Fruit fly (Drosophila melanogaster) whole organism, prepupa: ENCODE measurements around the gene CG31875.

ENCODE experiments used
- Blimp-1 ChIP-seq: fragments of 200-800 bp; sonication (Bioruptor generic); optimal IDR thresholded peaks from 3 replicates; lab custom pipeline; 2017; ENCODE audit warnings: missing biosample characterization, missing genetic modification characterization, mild to moderate bottlenecking, moderate library complexity, missing genetic modification reagents
- CG10631 ChIP-seq: fragments of 200-800 bp; sonication (Bioruptor generic); optimal IDR thresholded peaks from 2 replicates; lab custom pipeline; 2016; ENCODE audit warnings: missing biosample characterization, missing genetic modification characterization
- CG10669 ChIP-seq: fragments of 200-800 bp; sonication (Bioruptor generic); optimal IDR thresholded peaks from 3 replicates; lab custom pipeline; 2018; ENCODE audit warnings: missing biosample characterization, mild to moderate bottlenecking, missing genetic modification characterization, moderate library complexity
- CG11294 ChIP-seq: fragments of 200-800 bp; sonication (Bioruptor generic); IDR thresholded peaks from 2 replicates; pipeline ENCODE4 v1.3.6; 2022; ENCODE audit warnings: missing biosample characterization, missing genetic modification characterization
- CG1621 ChIP-seq: fragments of 200-800 bp; sonication (Bioruptor generic); optimal IDR thresholded peaks from 3 replicates; lab custom pipeline; 2018; ENCODE audit warnings: missing biosample characterization, mild to moderate bottlenecking, missing genetic modification characterization
- CG3032 ChIP-seq: fragments of 200-800 bp; optimal IDR thresholded peaks from 2 replicates; lab custom pipeline; 2019; ENCODE audit warnings: missing biosample characterization, mild to moderate bottlenecking, missing genetic modification characterization, moderate library complexity
- CG31627 ChIP-seq: fragments of 200-800 bp; sonication (Bioruptor generic); optimal IDR thresholded peaks from 3 replicates; lab custom pipeline; 2016; ENCODE audit warnings: missing biosample characterization, missing genetic modification characterization
- CG34406 ChIP-seq: fragments of 200-800 bp; sonication (Bioruptor generic); optimal IDR thresholded peaks from 3 replicates; lab custom pipeline; 2016; ENCODE audit warnings: missing biosample characterization, missing genetic modification characterization
- CG6792 ChIP-seq: fragments of 200-800 bp; sonication (Bioruptor generic); optimal IDR thresholded peaks from 3 replicates; lab custom pipeline; 2016; ENCODE audit warnings: missing biosample characterization, missing genetic modification characterization
- CG6854 ChIP-seq: fragments of 200-800 bp; sonication (Bioruptor generic); optimal IDR thresholded peaks from 2 replicates; lab custom pipeline; 2017; ENCODE audit warnings: missing biosample characterization, mild to moderate bottlenecking, missing genetic modification characterization
- CG8319 ChIP-seq: fragments of 200-800 bp; sonication (Bioruptor generic); optimal IDR thresholded peaks from 3 replicates; lab custom pipeline; 2016; ENCODE audit warnings: missing biosample characterization, missing genetic modification characterization
- CG9139 ChIP-seq: fragments of 200-800 bp; sonication (Bioruptor generic); optimal IDR thresholded peaks from 3 replicates; lab custom pipeline; 2017; ENCODE audit warnings: missing biosample characterization, mild to moderate bottlenecking, missing genetic modification characterization
- Eip78C ChIP-seq: fragments of 200-800 bp; sonication (Bioruptor generic); peaks from one replicate; lab custom pipeline; 2016; ENCODE audit warnings: missing biosample characterization, missing genetic modification characterization
- Ets21C ChIP-seq: fragments of 200-800 bp; sonication (Bioruptor generic); optimal IDR thresholded peaks from 3 replicates; lab custom pipeline; 2016; ENCODE audit warnings: missing biosample characterization, missing genetic modification characterization
- Ets96B ChIP-seq: fragments of 200-800 bp; optimal IDR thresholded peaks from 2 replicates; lab custom pipeline; 2019; ENCODE audit warnings: missing biosample characterization, mild to moderate bottlenecking, missing genetic modification characterization, moderate library complexity
- Gug ChIP-seq: fragments of 200-800 bp; sonication (Bioruptor generic); IDR thresholded peaks from 2 replicates; pipeline ENCODE4 v1.3.6; 2022; ENCODE audit warnings: missing biosample characterization, missing genetic modification characterization
- Hr38 ChIP-seq: sonication (Bioruptor generic); optimal IDR thresholded peaks from 2 replicates; lab custom pipeline; 2016; ENCODE audit warnings: missing biosample characterization, missing genetic modification characterization
- Hr4 ChIP-seq: fragments of 200-800 bp; sonication (Bioruptor generic); optimal IDR thresholded peaks from 3 replicates; lab custom pipeline; 2016; ENCODE audit warnings: missing biosample characterization, missing genetic modification characterization
- Smox ChIP-seq: fragments of 200-800 bp; sonication (Bioruptor generic); optimal IDR thresholded peaks from 3 replicates; lab custom pipeline; 2016; ENCODE audit warnings: missing biosample characterization, missing genetic modification characterization
- Sox102F ChIP-seq: fragments of 200-800 bp; sonication (Bioruptor generic); optimal IDR thresholded peaks from 2 replicates; lab custom pipeline; 2016; ENCODE audit warnings: missing biosample characterization, mild to moderate bottlenecking, missing genetic modification characterization
- Sox14 ChIP-seq: fragments of 200-800 bp; sonication (Bioruptor generic); optimal IDR thresholded peaks from 3 replicates; lab custom pipeline; 2016; ENCODE audit warnings: missing biosample characterization, missing genetic modification characterization
- achi ChIP-seq: fragments of 200-800 bp; sonication (Bioruptor generic); optimal IDR thresholded peaks from 3 replicates; lab custom pipeline; 2016; ENCODE audit warnings: missing biosample characterization, missing genetic modification characterization
- acj6 ChIP-seq: fragments of 200-800 bp; sonication (Bioruptor generic); optimal IDR thresholded peaks from 3 replicates; lab custom pipeline; 2016; ENCODE audit warnings: missing biosample characterization, missing genetic modification characterization
- dac ChIP-seq: fragments of 200-800 bp; sonication (Bioruptor generic); optimal IDR thresholded peaks from 2 replicates; lab custom pipeline; 2017; ENCODE audit warnings: missing biosample characterization, mild to moderate bottlenecking, missing genetic modification characterization
- eg ChIP-seq: fragments of 200-800 bp; sonication (Bioruptor generic); IDR thresholded peaks from 3 replicates; pipeline ENCODE4 v1.3.6; 2022; ENCODE audit warnings: missing biosample characterization, missing genetic modification characterization
- esn ChIP-seq: fragments of 200-800 bp; sonication (Bioruptor generic); optimal IDR thresholded peaks from 2 replicates; lab custom pipeline; 2016; ENCODE audit warnings: missing biosample characterization, mild to moderate bottlenecking, missing genetic modification characterization, moderate library complexity
- fd59A ChIP-seq: fragments of 200-800 bp; sonication (Bioruptor generic); optimal IDR thresholded peaks from 2 replicates; lab custom pipeline; 2017; ENCODE audit warnings: missing biosample characterization, mild to moderate bottlenecking, missing genetic modification characterization, missing genetic modification reagents
- fkh ChIP-seq: fragments of 200-800 bp; sonication (Bioruptor generic); optimal IDR thresholded peaks from 3 replicates; lab custom pipeline; 2017; ENCODE audit warnings: missing biosample characterization, mild to moderate bottlenecking, missing genetic modification characterization, moderate library complexity
- net ChIP-seq: fragments of 200-800 bp; sonication (Bioruptor generic); optimal IDR thresholded peaks from 3 replicates; lab custom pipeline; 2016; ENCODE audit warnings: missing biosample characterization, missing genetic modification characterization
- ss ChIP-seq, 2 experiments: fragments of 200-800 bp; sonication (Bioruptor generic); optimal IDR thresholded peaks; 2 replicates in 1 of 2; 3 replicates in 1 of 2; lab custom pipeline; 2017 to 2018; ENCODE audit warnings: mild to moderate bottlenecking in 2 of 2, missing biosample characterization in 2 of 2, missing genetic modification characterization in 2 of 2, moderate library complexity in 1 of 2
- svp ChIP-seq: fragments of 200-800 bp; sonication (Bioruptor generic); peaks from one replicate; lab custom pipeline; 2016; ENCODE audit warnings: missing biosample characterization, missing genetic modification characterization
- vri ChIP-seq: fragments of 200-800 bp; sonication (Bioruptor generic); optimal IDR thresholded peaks from 3 replicates; lab custom pipeline; 2016; ENCODE audit warnings: missing biosample characterization, mild to moderate bottlenecking, missing genetic modification characterization

The CG31875 gene

DNA sequence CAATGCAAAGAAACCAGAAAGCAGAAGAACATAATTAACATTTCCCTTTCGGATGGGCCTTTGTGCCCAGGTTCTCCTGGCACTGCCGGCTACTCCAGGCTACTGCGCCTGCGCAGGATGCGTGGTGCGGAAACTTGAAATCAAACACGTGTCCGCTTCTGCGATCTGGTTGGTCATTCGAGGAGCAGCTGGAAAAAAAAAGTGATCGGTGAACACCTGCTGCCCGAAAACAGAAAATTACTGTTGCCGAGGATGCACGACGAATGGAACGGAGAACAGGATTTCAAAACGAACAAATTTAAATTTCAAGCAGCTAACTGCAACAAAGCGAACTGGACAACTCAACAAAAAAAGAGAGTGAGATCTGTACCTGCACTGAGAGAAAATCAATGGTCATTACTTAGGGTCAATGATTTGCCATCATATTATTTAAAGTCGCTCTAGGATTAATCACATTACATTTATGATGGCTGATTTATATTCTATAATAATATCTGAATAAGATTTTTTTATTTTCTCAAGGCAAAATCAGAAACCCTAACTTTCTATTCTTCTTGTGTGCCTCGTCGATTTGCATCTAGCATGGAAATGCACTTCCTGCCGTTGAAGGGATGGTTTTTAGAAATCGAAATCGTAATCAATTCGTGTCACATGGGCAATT, 12.6 kb downstream of the CG31875 start (continued):
- TF ChIP-seq CG11294 (GFP tag; lab: Robert Waterston, UW) (no peak), Smox (peak; percentile 63), ss (GFP tag; optimal IDR thresholded peaks at IDR 0.05; lab: Kevin White, UChicago) (peak; percentile 16 to 22), Sox102F (GFP tag; lab: Kevin White, UChicago) (peak; percentile 54), CG31627 (GFP tag; lab: Kevin White, UChicago) (peak; percentile 32), CG8319 (no peak), Hr4 (GFP tag; lab: Kevin White, UChicago) (no peak), net (peak; percentile 27), Gug (GFP tag; lab: Robert Waterston, UW) (no peak), Sox14 (GFP tag; lab: Kevin White, UChicago) (peak; percentile 5), fd59A (GFP tag; lab: Kevin White, UChicago) (no peak), CG10631 (GFP tag; lab: Kevin White, UChicago) (peak; percentile 2), fkh (GFP tag; lab: Kevin White, UChicago) (no peak), Hr38 (GFP tag; lab: Kevin White, UChicago) (no peak), acj6 (peak; percentile 62), Ets21C (GFP tag; lab: Kevin White, UChicago) (no peak), Ets96B (tag; lab: Kevin White, UChicago) (peak; percentile 51), CG1621 (tag; lab: Kevin White, UChicago) (no peak), CG3032 (tag; lab: Kevin White, UChicago) (peak; percentile 41), CG9139 (GFP tag; lab: Kevin White, UChicago) (no peak), CG6854 (GFP tag; lab: Kevin White, UChicago) (no peak), dac (GFP tag; lab: Kevin White, UChicago) (no peak), Blimp-1 (peak; percentile 71), eg (no peak), CG6792 (GFP tag; lab: Kevin White, UChicago) (no peak), achi (GFP tag; lab: Kevin White, UChicago) (peak; percentile 23), CG10669 (GFP tag; lab: Kevin White, UChicago) (peak; percentile 32), svp (GFP tag; lab: Kevin White, UChicago) (peak; percentile 84)

DNA sequence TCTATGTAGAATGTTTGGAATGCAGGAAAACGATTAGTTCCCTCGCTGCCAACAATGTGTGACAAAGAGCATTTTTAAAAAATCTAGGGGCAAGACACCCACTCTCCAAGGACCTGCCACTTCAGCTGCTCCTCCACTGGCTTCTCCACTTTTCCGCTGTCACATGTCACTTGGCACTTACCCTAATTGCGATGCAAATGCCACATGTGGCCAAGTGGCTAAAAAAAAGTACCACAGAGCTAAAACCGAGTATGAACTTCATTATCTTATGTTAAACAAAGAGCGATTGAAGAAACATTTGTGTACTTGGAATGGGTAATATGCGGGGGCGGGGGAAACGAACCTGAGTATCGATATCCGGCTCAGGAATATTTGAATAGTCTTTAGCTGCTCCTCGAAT, 13.3 kb downstream of the CG31875 start:
- no peak for TF ChIP-seq Gug (GFP tag; lab: Robert Waterston, UW)
- TF ChIP-seq Sox14 (GFP tag; lab: Kevin White, UChicago): no peak
- peak; percentile 27 for TF ChIP-seq svp (GFP tag; lab: Kevin White, UChicago)

DNA sequence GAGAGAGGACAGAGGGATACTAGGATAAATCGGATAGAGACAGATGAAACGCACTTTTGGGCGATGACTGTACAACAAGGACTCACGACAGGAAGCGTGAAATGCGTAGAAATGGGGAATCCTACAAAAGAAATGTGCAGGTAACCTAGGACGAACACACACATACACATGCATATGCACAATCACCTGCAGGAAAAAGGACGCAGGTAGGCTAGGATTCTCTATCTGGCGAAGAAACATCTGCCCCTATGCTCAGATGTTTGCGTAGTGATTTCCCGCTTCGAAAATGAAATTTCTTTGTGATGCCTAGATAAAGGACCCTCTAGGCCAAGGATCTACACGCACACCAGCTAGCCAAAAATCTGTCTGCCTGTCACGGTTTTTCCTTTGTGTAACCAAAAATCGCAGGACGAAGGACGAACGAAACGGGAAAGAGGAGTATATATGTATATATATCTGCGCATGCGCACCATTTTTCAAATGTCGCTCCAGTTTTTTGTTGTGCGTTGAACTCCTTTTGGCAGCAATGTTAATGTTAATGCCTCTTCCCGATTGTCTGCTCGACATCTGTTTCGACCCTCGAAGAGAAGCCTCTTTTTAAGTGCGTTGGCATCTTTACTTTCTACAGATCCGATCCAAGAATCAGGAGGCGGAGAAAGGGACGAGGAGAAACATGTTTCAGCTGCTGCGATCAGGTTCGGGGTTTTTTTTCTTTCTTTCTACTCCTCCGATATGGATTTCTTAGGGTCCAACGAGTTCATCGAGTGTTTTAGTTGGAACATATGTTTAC, 14.1 kb downstream of the CG31875 start:
- no peak for TF ChIP-seq fkh (GFP tag; lab: Kevin White, UChicago)
- no peak for TF ChIP-seq Gug (GFP tag; lab: Robert Waterston, UW)
- no peak for TF ChIP-seq CG6792 (GFP tag; lab: Kevin White, UChicago)
- TF ChIP-seq CG1621 (tag; lab: Kevin White, UChicago): no peak
- peak; percentile 61 for TF ChIP-seq Blimp-1
- TF ChIP-seq net: peak; percentile 10
- TF ChIP-seq Eip78C (GFP tag; lab: Kevin White, UChicago): peak; percentile 40
- peak; percentile 26 for TF ChIP-seq svp (GFP tag; lab: Kevin White, UChicago)
- peak; percentile 2 for TF ChIP-seq vri (GFP tag; lab: Kevin White, UChicago)
- no peak for TF ChIP-seq esn (GFP tag; lab: Kevin White, UChicago)
- TF ChIP-seq CG34406 (GFP tag; lab: Kevin White, UChicago): no peak
